Fruit fly (Drosophila melanogaster) whole organism, embryonic: ENCODE measurements around the gene Vps13D.

Source experiments
- Adf1 ChIP-seq: fragments of 200-800 bp; sonication (Bioruptor generic); IDR thresholded peaks from 2 replicates; pipeline ENCODE4 v1.3.6; 2022; ENCODE audit warnings: missing biosample characterization, missing genetic modification characterization
- CG10654 ChIP-seq: fragments of 200-800 bp; sonication (Bioruptor generic); optimal IDR thresholded peaks from 2 replicates; lab custom pipeline; 2016; ENCODE audit warnings: missing biosample characterization, missing genetic modification characterization
- CG11456 ChIP-seq: fragments of 200-800 bp; sonication (Bioruptor generic); IDR thresholded peaks from 3 replicates; pipeline ENCODE4 v1.3.6; 2022; ENCODE audit warnings: missing biosample characterization, missing genetic modification characterization
- CG12071 ChIP-seq: fragments of 200-800 bp; sonication (Bioruptor generic); optimal IDR thresholded peaks from 3 replicates; lab custom pipeline; 2018; ENCODE audit warnings: missing biosample characterization, mild to moderate bottlenecking, missing genetic modification characterization
- CG14441 ChIP-seq: fragments of 200-800 bp; sonication (Bioruptor generic); IDR thresholded peaks from 2 replicates; pipeline ENCODE4 v1.3.6; 2022; ENCODE audit warnings: missing biosample characterization, missing genetic modification characterization
- CG15479 ChIP-seq: fragments of 200-800 bp; sonication (Bioruptor generic); optimal IDR thresholded peaks from 3 replicates; lab custom pipeline; 2019; ENCODE audit warnings: missing biosample characterization, mild to moderate bottlenecking, missing genetic modification characterization, moderate library complexity
- CG18262 ChIP-seq: fragments of 200-800 bp; optimal IDR thresholded peaks from 3 replicates; lab custom pipeline; 2019; ENCODE audit warnings: missing biosample characterization, mild to moderate bottlenecking, missing genetic modification characterization, moderate library complexity
- CG30020 ChIP-seq: fragments of 200-800 bp; optimal IDR thresholded peaks from 2 replicates; lab custom pipeline; 2019; ENCODE audit warnings: missing biosample characterization, mild to moderate bottlenecking, missing genetic modification characterization, moderate library complexity
- CG3065 ChIP-seq: fragments of 200-800 bp; sonication (Bioruptor generic); optimal IDR thresholded peaks from 2 replicates; lab custom pipeline; 2016; ENCODE audit warnings: missing biosample characterization, missing genetic modification characterization
- CG4328 ChIP-seq: fragments of 200-800 bp; sonication (Bioruptor generic); optimal IDR thresholded peaks from 3 replicates; lab custom pipeline; 2017; ENCODE audit warnings: missing biosample characterization, missing genetic modification reagents, missing genetic modification characterization
- CG6813 ChIP-seq: fragments of 200-800 bp; sonication (Bioruptor generic); optimal IDR thresholded peaks from 2 replicates; lab custom pipeline; 2017; ENCODE audit warnings: missing biosample characterization, missing genetic modification characterization, mild to moderate bottlenecking, moderate library complexity, missing genetic modification reagents
- CG9609 ChIP-seq: fragments of 200-800 bp; sonication (Bioruptor generic); optimal IDR thresholded peaks from 3 replicates; lab custom pipeline; 2016; ENCODE audit warnings: missing biosample characterization, missing genetic modification characterization
- CG9932 ChIP-seq: fragments of 200-800 bp; sonication (Bioruptor generic); IDR thresholded peaks from 2 replicates; pipeline ENCODE4 v1.3.6; 2022; ENCODE audit warnings: missing biosample characterization, missing genetic modification characterization
- CrebB ChIP-seq: fragments of 200-800 bp; sonication (Bioruptor generic); optimal IDR thresholded peaks from 3 replicates; lab custom pipeline; 2018; ENCODE audit warnings: missing biosample characterization, mild to moderate bottlenecking, missing genetic modification characterization
- E2f2 ChIP-seq: fragments of 200-800 bp; sonication (Bioruptor generic); IDR thresholded peaks from 2 replicates; pipeline ENCODE4 v1.3.6; 2022; ENCODE audit warnings: missing biosample characterization, missing genetic modification characterization
- Eip74EF ChIP-seq, 2 experiments: fragments of 200-800 bp in 1 of 2; fragments of >200 bp in 1 of 2; sonication (Bioruptor generic) in 1 of 2; optimal IDR thresholded peaks; 2 replicates each; lab custom pipeline; 2017 to 2019; ENCODE audit warnings: missing biosample characterization in 2 of 2, missing genetic modification characterization in 2 of 2, mild to moderate bottlenecking in 1 of 2, moderate library complexity in 1 of 2
- Hr78 ChIP-seq, 2 experiments: fragments of 200-800 bp in 1 of 2; fragments of >200 bp in 1 of 2; sonication (Bioruptor generic) in 1 of 2; optimal IDR thresholded peaks; 2 replicates each; lab custom pipeline; 2017 to 2019; ENCODE audit warnings: missing biosample characterization in 2 of 2, missing genetic modification characterization in 2 of 2, mild to moderate bottlenecking in 1 of 2, moderate library complexity in 1 of 2
- MBD-R2 ChIP-seq: fragments of 200-800 bp; sonication (Bioruptor generic); IDR thresholded peaks from 2 replicates; pipeline ENCODE4 v1.3.6; 2022; ENCODE audit warnings: missing biosample characterization, missing genetic modification characterization
- Meics ChIP-seq: fragments of 200-800 bp; sonication (Bioruptor generic); optimal IDR thresholded peaks from 2 replicates; lab custom pipeline; 2017; ENCODE audit warnings: missing biosample characterization, mild to moderate bottlenecking, missing genetic modification characterization
- NC2β ChIP-seq: fragments of 200-800 bp; sonication (Bioruptor generic); optimal IDR thresholded peaks from 2 replicates; lab custom pipeline; 2016; ENCODE audit warnings: missing biosample characterization, missing genetic modification characterization
- Rx ChIP-seq: fragments of 200-800 bp; sonication (Bioruptor generic); IDR thresholded peaks from 2 replicates; pipeline ENCODE4 v1.3.6; 2022; ENCODE audit warnings: missing biosample characterization, missing genetic modification characterization
- Sox102F ChIP-seq: fragments of 200-800 bp; sonication (Bioruptor generic); optimal IDR thresholded peaks from 2 replicates; lab custom pipeline; 2018; ENCODE audit warnings: missing biosample characterization, mild to moderate bottlenecking, missing genetic modification characterization, moderate library complexity
- Sry-β ChIP-seq: fragments of 200-800 bp; sonication (Bioruptor generic); optimal IDR thresholded peaks from 2 replicates; lab custom pipeline; 2018; ENCODE audit warnings: missing biosample characterization, mild to moderate bottlenecking, missing genetic modification characterization, moderate library complexity
- Stat92E ChIP-seq, 3 experiments: fragments of >200 bp in 2 of 3; fragments of 200-800 bp in 1 of 3; sonication (Bioruptor generic) in 1 of 3; optimal IDR thresholded peaks; 2 replicates each; lab custom pipeline; 2017 to 2019; ENCODE audit warnings: missing biosample characterization in 3 of 3, missing genetic modification characterization in 3 of 3, mild to moderate bottlenecking in 1 of 3, moderate library complexity in 1 of 3
- abd-A ChIP-seq: fragments of 200-800 bp; sonication (Bioruptor generic); optimal IDR thresholded peaks from 3 replicates; lab custom pipeline; 2019; ENCODE audit warnings: missing biosample characterization, mild to moderate bottlenecking, missing genetic modification characterization, moderate library complexity
- ara ChIP-seq: fragments of 200-800 bp; sonication (Bioruptor generic); IDR thresholded peaks from 2 replicates; pipeline ENCODE4 v1.3.6; 2022; ENCODE audit warnings: missing biosample characterization, missing genetic modification characterization
- btn ChIP-seq: fragments of 200-800 bp; sonication (Bioruptor generic); optimal IDR thresholded peaks from 2 replicates; lab custom pipeline; 2016; ENCODE audit warnings: missing biosample characterization, missing genetic modification characterization
- dmrt99B ChIP-seq: fragments of 200-800 bp; sonication (Bioruptor generic); optimal IDR thresholded peaks from 2 replicates; lab custom pipeline; 2018; ENCODE audit warnings: missing biosample characterization, mild to moderate bottlenecking, missing genetic modification characterization, moderate library complexity
- fd96Cb ChIP-seq: fragments of 200-800 bp; sonication (Bioruptor generic); optimal IDR thresholded peaks from 2 replicates; lab custom pipeline; 2018; ENCODE audit warnings: missing biosample characterization, mild to moderate bottlenecking, missing genetic modification characterization, moderate library complexity
- grau ChIP-seq: fragments of 200-800 bp; optimal IDR thresholded peaks from 3 replicates; lab custom pipeline; 2019; ENCODE audit warnings: missing biosample characterization, mild to moderate bottlenecking, missing genetic modification characterization, moderate library complexity
- hkb ChIP-seq, 2 experiments: fragments of 200-800 bp in 1 of 2; fragments of >200 bp in 1 of 2; sonication (Bioruptor generic) in 1 of 2; IDR thresholded peaks in 1 of 2; optimal IDR thresholded peaks in 1 of 2; 2 replicates each; pipeline versions ENCODE4 v1.3.6 to Lab custom; 2017 to 2022; ENCODE audit warnings: missing biosample characterization in 1 of 2, missing genetic modification characterization in 1 of 2
- ind ChIP-seq: fragments of 200-800 bp; sonication (Bioruptor generic); optimal IDR thresholded peaks from 3 replicates; lab custom pipeline; 2016; ENCODE audit warnings: missing biosample characterization, missing genetic modification characterization
- kay ChIP-seq: fragments of 200-800 bp; sonication (Bioruptor generic); optimal IDR thresholded peaks from 2 replicates; lab custom pipeline; 2016; ENCODE audit warnings: missing biosample characterization, missing genetic modification characterization
- lab ChIP-seq: fragments of 200-800 bp; sonication (Bioruptor generic); optimal IDR thresholded peaks from 3 replicates; lab custom pipeline; 2017; ENCODE audit warnings: missing biosample characterization, missing genetic modification characterization, mild to moderate bottlenecking, moderate library complexity, missing genetic modification reagents
- mld ChIP-seq: fragments of 200-800 bp; sonication (Bioruptor generic); IDR thresholded peaks from 3 replicates; pipeline ENCODE4 v1.3.6; 2022; ENCODE audit warnings: missing biosample characterization, missing genetic modification characterization; ENCODE audit not compliant: partially characterized antibody
- nmo ChIP-seq: fragments of 200-800 bp; sonication (Bioruptor generic); optimal IDR thresholded peaks from 2 replicates; lab custom pipeline; 2018; ENCODE audit warnings: missing biosample characterization, mild to moderate bottlenecking, missing genetic modification characterization, moderate library complexity
- p53 ChIP-seq: fragments of 200-800 bp; sonication (Bioruptor generic); optimal IDR thresholded peaks from 2 replicates; lab custom pipeline; 2016; ENCODE audit warnings: missing biosample characterization, missing genetic modification characterization
- peb ChIP-seq: fragments of 200-800 bp; sonication (Bioruptor generic); IDR thresholded peaks from 2 replicates; pipeline ENCODE4 v1.3.6; 2022; ENCODE audit warnings: missing biosample characterization, missing genetic modification characterization
- pzg ChIP-seq: fragments of 200-800 bp; sonication (Bioruptor generic); optimal IDR thresholded peaks from 3 replicates; lab custom pipeline; 2018; ENCODE audit warnings: missing biosample characterization, mild to moderate bottlenecking, missing genetic modification characterization, moderate library complexity
- salm ChIP-seq: fragments of 200-800 bp; sonication (Bioruptor generic); optimal IDR thresholded peaks from 2 replicates; lab custom pipeline; 2018; ENCODE audit warnings: missing biosample characterization, mild to moderate bottlenecking, missing genetic modification characterization
- schlank ChIP-seq: fragments of 200-800 bp; sonication (Bioruptor generic); optimal IDR thresholded peaks from 2 replicates; lab custom pipeline; 2018; ENCODE audit warnings: missing biosample characterization, mild to moderate bottlenecking, missing genetic modification characterization
- sisA ChIP-seq: fragments of 200-800 bp; sonication (Bioruptor generic); IDR thresholded peaks from 2 replicates; pipeline ENCODE4 v1.3.6; 2022; ENCODE audit warnings: missing biosample characterization, missing genetic modification characterization
- stc ChIP-seq: fragments of 200-800 bp; sonication (Bioruptor generic); IDR thresholded peaks from 2 replicates; pipeline ENCODE4 v1.3.6; 2022; ENCODE audit warnings: missing biosample characterization, missing genetic modification characterization
- sug ChIP-seq: fragments of 200-800 bp; optimal IDR thresholded peaks from 2 replicates; lab custom pipeline; 2019; ENCODE audit warnings: missing biosample characterization, mild to moderate bottlenecking, missing genetic modification characterization, moderate library complexity
- tll ChIP-seq, 2 experiments: fragments of 200-800 bp in 1 of 2; fragments of >200 bp in 1 of 2; sonication (Bioruptor generic) in 1 of 2; optimal IDR thresholded peaks; 2 replicates each; lab custom pipeline; 2017 to 2019; ENCODE audit warnings: missing biosample characterization in 2 of 2, missing genetic modification characterization in 2 of 2, mild to moderate bottlenecking in 1 of 2, moderate library complexity in 1 of 2
- wdn ChIP-seq: fragments of 200-800 bp; sonication (Bioruptor generic); IDR thresholded peaks from 2 replicates; pipeline ENCODE4 v1.3.6; 2022; ENCODE audit warnings: missing biosample characterization, missing genetic modification characterization
- wor ChIP-seq: fragments of 200-800 bp; sonication (Bioruptor generic); IDR thresholded peaks from 2 replicates; pipeline ENCODE4 v1.3.6; 2022; ENCODE audit warnings: missing biosample characterization, missing genetic modification characterization
- z ChIP-seq: fragments of 200-800 bp; sonication (Bioruptor generic); IDR thresholded peaks from 3 replicates; pipeline ENCODE4 v1.3.6; 2022; ENCODE audit warnings: missing biosample characterization, missing genetic modification characterization
- zf30C ChIP-seq: fragments of 200-800 bp; sonication (Bioruptor generic); optimal IDR thresholded peaks from 3 replicates; lab custom pipeline; 2018; ENCODE audit warnings: missing biosample characterization, mild to moderate bottlenecking, missing genetic modification characterization

Gene Vps13D

DNA sequence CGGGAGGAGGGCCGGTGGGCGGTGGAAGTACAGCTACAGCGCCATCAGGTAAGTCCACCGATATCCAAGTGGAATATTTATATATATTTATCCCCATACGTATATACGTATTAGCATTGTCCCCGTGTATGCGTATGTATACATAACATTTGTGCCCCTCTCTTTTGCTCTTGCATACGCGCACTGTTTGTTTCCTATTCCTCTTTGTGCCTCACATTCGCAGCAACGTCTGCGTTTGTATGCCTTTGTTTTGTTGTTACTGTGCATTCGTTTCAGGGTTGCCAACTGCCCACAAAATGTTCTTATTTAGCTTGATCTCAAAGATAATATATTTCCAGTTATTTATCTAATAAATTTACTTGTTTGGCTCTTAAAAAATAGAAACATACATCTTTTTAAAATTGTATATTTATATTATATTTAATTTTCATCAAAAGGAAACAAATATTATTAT, 51.5 kb downstream of the Vps13D start (continued):
- TF ChIP-seq CG6813 (GFP tag; lab: Kevin White, UChicago) = peak; percentile 41
- TF ChIP-seq Hr78 (GFP tag; optimal IDR thresholded peaks at IDR 0.05; lab: Kevin White, UChicago) = no peak
- peak; percentile 52 for TF ChIP-seq CG4328
- TF ChIP-seq sug = peak; percentile 33
- TF ChIP-seq CG30020 = peak; percentile 7
- TF ChIP-seq Eip74EF (GFP tag; optimal IDR thresholded peaks at IDR 0.05; lab: Kevin White, UChicago) = peak in 1 of 2 experiments; percentile 40
- TF ChIP-seq sisA = no peak
- TF ChIP-seq Sox102F (GFP tag; lab: Kevin White, UChicago) = peak; percentile 65
- TF ChIP-seq grau (tag; lab: Kevin White, UChicago) = peak; percentile 74
- no peak for TF ChIP-seq peb (GFP tag; lab: Robert Waterston, UW)
- no peak for TF ChIP-seq p53 (GFP tag; lab: Kevin White, UChicago)
- TF ChIP-seq Sry-β (GFP tag; lab: Kevin White, UChicago) = no peak
- peak; percentile 65 for TF ChIP-seq dmrt99B (tag; lab: Kevin White, UChicago)
- TF ChIP-seq CG9932 (GFP tag; lab: Robert Waterston, UW) = no peak
- no peak for TF ChIP-seq wor
- TF ChIP-seq pzg = no peak
- peak; percentile 61; the same call in 1 of the 2 replicates for TF ChIP-seq stc (GFP tag; lab: Robert Waterston, UW)
- TF ChIP-seq Stat92E (GFP tag; optimal IDR thresholded peaks at IDR 0.05; lab: Kevin White, UChicago) = no peak
- TF ChIP-seq nmo (GFP tag; lab: Kevin White, UChicago) = no peak
- TF ChIP-seq CG3065 (GFP tag; lab: Kevin White, UChicago) = no peak
- no peak for TF ChIP-seq kay (GFP tag; lab: Kevin White, UChicago)
- no peak for TF ChIP-seq ara
- TF ChIP-seq salm (tag; lab: Kevin White, UChicago) = peak; percentile 33
- no peak for TF ChIP-seq CG15479
- no peak for TF ChIP-seq btn (GFP tag; lab: Kevin White, UChicago)
- TF ChIP-seq lab (GFP tag; lab: Kevin White, UChicago) = no peak
- TF ChIP-seq E2f2 (GFP tag; lab: Robert Waterston, UW) = no peak; the same call in 1 of the 2 replicates
- TF ChIP-seq MBD-R2 (GFP tag; lab: Robert Waterston, UW) = peak; percentile 39; the same call in 1 of the 2 replicates
- peak; percentile 43 for TF ChIP-seq CG10654 (GFP tag; lab: Kevin White, UChicago)
- no peak for TF ChIP-seq CG12071 (GFP tag; lab: Kevin White, UChicago)
- TF ChIP-seq ind (GFP tag; lab: Kevin White, UChicago) = peak; percentile 17
- no peak for TF ChIP-seq CG11456 (GFP tag; lab: Robert Waterston, UW)
- no peak for TF ChIP-seq Rx (GFP tag; lab: Robert Waterston, UW)
- no peak for TF ChIP-seq tll (GFP tag; optimal IDR thresholded peaks at IDR 0.05; lab: Kevin White, UChicago)
- peak; percentile 71 for TF ChIP-seq CG18262 (tag; lab: Kevin White, UChicago)
- TF ChIP-seq mld (GFP tag; lab: Robert Waterston, UW) = no peak
- no peak for TF ChIP-seq wdn (GFP tag; lab: Robert Waterston, UW)
- peak; percentile 49 for TF ChIP-seq fd96Cb
- no peak for TF ChIP-seq NC2β (GFP tag; lab: Kevin White, UChicago)
- no peak for TF ChIP-seq z (GFP tag; lab: Robert Waterston, UW)
- peak; percentile 26; the same call in 1 of the 2 replicates for TF ChIP-seq Adf1
- TF ChIP-seq hkb (optimal IDR thresholded peaks at IDR 0.05; lab: Kevin White, UChicago) = no peak
- TF ChIP-seq hkb (GFP tag; IDR thresholded peaks at IDR 0.05; lab: Robert Waterston, UW) = peak; percentile 73; the same call in 1 of the 2 replicates
- TF ChIP-seq zf30C = no peak
- 0 out of 2 replicates have a peak, but pooled peaks have one; percentile 14 for TF ChIP-seq CG14441
- peak; percentile 58 for TF ChIP-seq Meics (GFP tag; lab: Kevin White, UChicago)
- no peak for TF ChIP-seq CG9609
- no peak for TF ChIP-seq CrebB (tag; lab: Kevin White, UChicago)
- TF ChIP-seq schlank (tag; lab: Kevin White, UChicago) = no peak
- no peak for TF ChIP-seq abd-A
